Fruit fly (Drosophila melanogaster) whole organism, embryonic: ENCODE data around the gene Nepl21.

ENCODE experiments used
- CG6765 ChIP-seq: fragments of 200-800 bp; sonication (Bioruptor generic); optimal IDR thresholded peaks from 3 replicates; lab custom pipeline; 2017; ENCODE audit warnings: missing biosample characterization, mild to moderate bottlenecking, missing genetic modification characterization
- CG7357 ChIP-seq: fragments of 200-800 bp; sonication (Bioruptor generic); IDR thresholded peaks from 3 replicates; pipeline ENCODE4 v1.3.6; 2022; ENCODE audit warnings: missing biosample characterization, missing genetic modification characterization
- amos ChIP-seq: fragments of 200-800 bp; sonication (Bioruptor generic); IDR thresholded peaks from 2 replicates; pipeline ENCODE4 v1.3.6; 2022; ENCODE audit warnings: missing biosample characterization, missing genetic modification characterization; ENCODE audit not compliant: partially characterized antibody
- esg ChIP-seq: fragments of 200-800 bp; sonication (Bioruptor generic); conservative IDR thresholded peaks from 2 replicates; pipeline ENCODE4 v1.3.6; 2022; ENCODE audit warnings: missing biosample characterization, missing genetic modification characterization
- gsb ChIP-seq: fragments of 200-800 bp; sonication (Bioruptor generic); IDR thresholded peaks from 2 replicates; pipeline ENCODE4 v1.3.6; 2022; ENCODE audit warnings: missing biosample characterization, missing genetic modification characterization
- usp ChIP-seq: fragments of >200 bp; optimal IDR thresholded peaks from 2 replicates; lab custom pipeline; 2017; ENCODE audit warnings: missing biosample characterization, missing genetic modification characterization

- TF ChIP-seq esg (GFP tag; lab: Robert Waterston, UW) (no peak), CG7357 (no peak), usp (GFP tag; lab: Kevin White, UChicago) (no peak), amos (GFP tag; lab: Robert Waterston, UW) (no peak), gsb (GFP tag; lab: Robert Waterston, UW) (no peak), CG6765 (GFP tag; lab: Kevin White, UChicago) (no peak)
Measured at dm6 chr3R:28842431-28842830, 41.1 kb upstream of the Nepl21 start.
